Worm (Caenorhabditis elegans) whole organism, L3 larva: ENCODE data around the gene shk-1.

Source experiments
- R02D3.7 ChIP-seq: fragments of 150-350 bp; optimal IDR thresholded peaks from 2 replicates; lab custom pipeline; 2014; ENCODE audit warnings: missing biosample characterization, missing genetic modification characterization
- ceh-82 ChIP-seq: fragments of 150-350 bp; optimal IDR thresholded peaks from 2 replicates; lab custom pipeline; 2014; ENCODE audit warnings: missing biosample characterization, missing genetic modification characterization
- egl-27 ChIP-seq: sonication (generic microtip); optimal IDR thresholded peaks from 4 replicates; lab custom pipeline; 2017; ENCODE audit warnings: missing biosample characterization, missing genetic modification reagents, missing genetic modification characterization
- elt-2 ChIP-seq: sonication (generic microtip); optimal IDR thresholded peaks from 2 replicates; lab custom pipeline; 2016; ENCODE audit warnings: missing genetic modification reagents, mild to moderate bottlenecking, missing genetic modification characterization, missing compliant biosample characterization
- elt-3 ChIP-seq, 3 experiments: fragments of 150-350 bp in 1 of 3; sonication (generic microtip) in 2 of 3; optimal IDR thresholded peaks; 2 replicates in 2 of 3; 4 replicates in 1 of 3; lab custom pipeline; 2014 to 2017; ENCODE audit warnings: missing biosample characterization in 3 of 3, missing genetic modification characterization in 3 of 3
- nhr-28 ChIP-seq: fragments of 150-350 bp; optimal IDR thresholded peaks from 2 replicates; lab custom pipeline; 2014; ENCODE audit warnings: missing biosample characterization, missing genetic modification characterization
- nhr-43 ChIP-seq: sonication (generic microtip); optimal IDR thresholded peaks from 2 replicates; lab custom pipeline; 2016; ENCODE audit warnings: mild to moderate bottlenecking, missing genetic modification characterization, missing compliant biosample characterization; ENCODE audit not compliant: poor library complexity, severe bottlenecking
- pha-4 ChIP-seq: fragments of 150-350 bp; optimal IDR thresholded peaks from 2 replicates; lab custom pipeline; 2014; ENCODE audit warnings: missing biosample characterization, missing genetic modification reagents, missing genetic modification characterization
- unc-39 ChIP-seq: sonication (generic microtip); optimal IDR thresholded peaks from 4 replicates; lab custom pipeline; 2017; ENCODE audit warnings: missing biosample characterization, missing genetic modification characterization
- unc-62 ChIP-seq: fragments of 150-350 bp; sonication (generic microtip); optimal IDR thresholded peaks from 4 replicates; lab custom pipeline; 2014; ENCODE audit warnings: missing biosample characterization, missing genetic modification reagents, missing genetic modification characterization

DNA sequence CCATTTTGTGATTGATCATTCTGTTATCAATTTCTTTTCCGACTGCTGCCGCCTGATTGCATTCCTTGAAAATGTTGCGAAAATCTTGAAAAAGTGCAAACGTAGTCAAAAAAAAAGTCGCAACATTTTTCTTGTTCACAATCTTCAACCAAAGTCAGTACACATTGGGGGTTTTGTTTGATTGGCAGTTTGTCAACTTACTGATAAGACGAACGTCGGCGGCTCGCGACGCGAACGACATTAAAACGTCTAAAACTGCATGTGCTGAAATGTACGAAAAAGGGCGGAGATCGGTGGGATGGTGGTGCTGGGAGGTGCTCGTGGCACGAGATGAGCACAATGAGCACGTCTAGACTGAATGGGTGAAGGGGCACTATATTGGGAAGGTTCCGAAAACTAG is 19.2 kb upstream of the shk-1 start:
- TF ChIP-seq unc-39 (tag; lab: Kevin White, UChicago) = no peak
- no peak for TF ChIP-seq elt-3 (tag; optimal IDR thresholded peaks at IDR 0.05; lab: Kevin White, UChicago)
- TF ChIP-seq nhr-43 (tag; lab: Kevin White, UChicago) = no peak
- TF ChIP-seq ceh-82 (tag; lab: Kevin White, UChicago) = no peak
- no peak for TF ChIP-seq egl-27
- peak; percentile 96 for TF ChIP-seq elt-2 (tag; lab: Kevin White, UChicago)
- TF ChIP-seq pha-4 (tag; lab: Kevin White, UChicago) = peak; percentile 29
- no peak for TF ChIP-seq R02D3.7
- TF ChIP-seq unc-62 (GFP tag; lab: Kevin White, UChicago) = no peak
- no peak for TF ChIP-seq nhr-28 (tag; lab: Kevin White, UChicago)
